Worm (Caenorhabditis elegans) whole organism, late embryonic: Measurements from ENCODE around the gene grl-28.

ENCODE experiments used
- C08G9.2 ChIP-seq: sonication (generic microtip); optimal IDR thresholded peaks from 2 replicates; lab custom pipeline; 2016; ENCODE audit warnings: mild to moderate bottlenecking, missing genetic modification characterization, moderate library complexity, missing compliant biosample characterization
- C38D4.7 ChIP-seq: fragments of 200-800 bp; sonication (Bioruptor generic); optimal IDR thresholded peaks from 2 replicates; lab custom pipeline; 2018; ENCODE audit warnings: mild to moderate bottlenecking, missing genetic modification characterization, moderate library complexity, missing compliant biosample characterization
- T23F11.4 ChIP-seq: fragments of 200-800 bp; sonication (Bioruptor generic); optimal IDR thresholded peaks from 2 replicates; lab custom pipeline; 2018; ENCODE audit warnings: mild to moderate bottlenecking, missing genetic modification characterization, missing compliant biosample characterization
- ahr-1 ChIP-seq: sonication (generic microtip); optimal IDR thresholded peaks from 2 replicates; lab custom pipeline; 2016; ENCODE audit warnings: missing genetic modification characterization, missing compliant biosample characterization
- ama-1 ChIP-seq: fragments of 150-350 bp; optimal IDR thresholded peaks from 2 replicates; lab custom pipeline; 2014
- ceh-14 ChIP-seq: sonication (generic microtip); optimal IDR thresholded peaks from 2 replicates; lab custom pipeline; 2016; ENCODE audit warnings: missing genotype, missing genetic modification characterization, missing compliant biosample characterization
- ceh-18 ChIP-seq: sonication (generic microtip); optimal IDR thresholded peaks from 2 replicates; lab custom pipeline; 2016; ENCODE audit warnings: missing genetic modification characterization, missing compliant biosample characterization
- ceh-24 ChIP-seq: sonication (generic microtip); optimal IDR thresholded peaks from 2 replicates; lab custom pipeline; 2016; ENCODE audit warnings: mild to moderate bottlenecking, missing genetic modification characterization, missing compliant biosample characterization
- ceh-45 ChIP-seq: fragments of 200-800 bp; sonication (Bioruptor generic); IDR thresholded peaks from 2 replicates; pipeline ENCODE4 v1.3.6; 2022; ENCODE audit warnings: missing genetic modification reagents, missing genetic modification characterization, missing compliant biosample characterization
- ceh-6 ChIP-seq: fragments of 200-800 bp; sonication (Bioruptor generic); optimal IDR thresholded peaks from 2 replicates; lab custom pipeline; 2018; ENCODE audit warnings: mild to moderate bottlenecking, missing genetic modification characterization, missing compliant biosample characterization
- che-1 ChIP-seq: sonication (generic microtip); optimal IDR thresholded peaks from 2 replicates; lab custom pipeline; 2016; ENCODE audit warnings: mild to moderate bottlenecking, missing genetic modification characterization, missing compliant biosample characterization
- dmd-4 ChIP-seq: sonication (generic microtip); optimal IDR thresholded peaks from 2 replicates; lab custom pipeline; 2016; ENCODE audit warnings: borderline replicate concordance, missing genetic modification characterization, missing compliant biosample characterization
- dve-1 ChIP-seq: sonication (generic microtip); optimal IDR thresholded peaks from 2 replicates; lab custom pipeline; 2017; ENCODE audit warnings: antibody characterized with exemption, mild to moderate bottlenecking, missing genetic modification characterization, missing compliant biosample characterization
- elt-4 ChIP-seq: sonication (generic microtip); optimal IDR thresholded peaks from 2 replicates; lab custom pipeline; 2016; ENCODE audit warnings: missing genetic modification characterization, missing compliant biosample characterization
- fax-1 ChIP-seq: sonication (generic microtip); optimal IDR thresholded peaks from 2 replicates; lab custom pipeline; 2016; ENCODE audit warnings: missing genotype, missing genetic modification characterization, missing compliant biosample characterization
- fkh-10 ChIP-seq: fragments of 150-350 bp; optimal IDR thresholded peaks from 2 replicates; lab custom pipeline; 2014; ENCODE audit warnings: missing biosample characterization, missing genetic modification reagents, missing genetic modification characterization
- fkh-6 ChIP-seq: sonication (generic microtip); optimal IDR thresholded peaks from 2 replicates; lab custom pipeline; 2016; ENCODE audit warnings: missing genetic modification characterization, missing compliant biosample characterization
- gmeb-2 ChIP-seq: sonication (generic microtip); optimal IDR thresholded peaks from 2 replicates; lab custom pipeline; 2016; ENCODE audit warnings: missing genetic modification characterization, inconsistent platforms, missing compliant biosample characterization
- hlh-15 ChIP-seq: sonication (generic microtip); optimal IDR thresholded peaks from 2 replicates; lab custom pipeline; 2016; ENCODE audit warnings: missing genetic modification characterization, missing compliant biosample characterization
- hlh-6 ChIP-seq: sonication (generic microtip); optimal IDR thresholded peaks from 2 replicates; lab custom pipeline; 2016; ENCODE audit warnings: missing genotype, missing genetic modification characterization, missing compliant biosample characterization
- lim-6 ChIP-seq: sonication (generic microtip); optimal IDR thresholded peaks from 2 replicates; lab custom pipeline; 2016; ENCODE audit warnings: missing genetic modification characterization, missing compliant biosample characterization
- lin-11 ChIP-seq: fragments of 200-800 bp; sonication (Bioruptor generic); optimal IDR thresholded peaks from 2 replicates; lab custom pipeline; 2018; ENCODE audit warnings: mild to moderate bottlenecking, missing genetic modification characterization, missing compliant biosample characterization
- madf-2 ChIP-seq: sonication (generic microtip); optimal IDR thresholded peaks from 2 replicates; lab custom pipeline; 2017; ENCODE audit warnings: missing genetic modification characterization, missing compliant biosample characterization
- nfya-1 ChIP-seq: sonication (generic microtip); optimal IDR thresholded peaks from 2 replicates; lab custom pipeline; 2017; ENCODE audit warnings: missing genetic modification characterization, mild to moderate bottlenecking, missing compliant biosample characterization, antibody characterized with exemption, moderate library complexity
- nhr-11 ChIP-seq: fragments of 150-350 bp; optimal IDR thresholded peaks from 2 replicates; lab custom pipeline; 2014; ENCODE audit warnings: missing biosample characterization, missing genetic modification characterization
- npax-4 ChIP-seq: sonication (generic microtip); optimal IDR thresholded peaks from 2 replicates; lab custom pipeline; 2016; ENCODE audit warnings: missing genetic modification characterization, missing compliant biosample characterization
- pag-3 ChIP-seq: sonication (generic microtip); optimal IDR thresholded peaks from 2 replicates; lab custom pipeline; 2016; ENCODE audit warnings: missing compliant biosample characterization, missing genetic modification characterization, borderline replicate concordance
- pat-9 ChIP-seq: fragments of 200-800 bp; sonication (Bioruptor generic); optimal IDR thresholded peaks from 2 replicates; lab custom pipeline; 2018; ENCODE audit warnings: mild to moderate bottlenecking, missing genetic modification characterization, moderate library complexity, missing compliant biosample characterization
- pha-2 ChIP-seq: sonication (generic microtip); optimal IDR thresholded peaks from 2 replicates; lab custom pipeline; 2017; ENCODE audit warnings: mild to moderate bottlenecking, missing genetic modification characterization, missing compliant biosample characterization
- pha-4 ChIP-seq: fragments of 150-350 bp; optimal IDR thresholded peaks from 2 replicates; lab custom pipeline; 2018; ENCODE audit warnings: missing biosample characterization, missing genetic modification reagents, missing genetic modification characterization
- pqm-1 ChIP-seq: sonication (generic microtip); optimal IDR thresholded peaks from 2 replicates; lab custom pipeline; 2016; ENCODE audit warnings: missing genetic modification characterization, missing compliant biosample characterization
- pros-1 ChIP-seq: fragments of 150-350 bp; optimal IDR thresholded peaks from 2 replicates; lab custom pipeline; 2014; ENCODE audit warnings: missing biosample characterization, missing genetic modification reagents, missing genetic modification characterization
- sdc-2 ChIP-seq: sonication (generic microtip); optimal IDR thresholded peaks from 2 replicates; lab custom pipeline; 2016; ENCODE audit warnings: missing genotype, missing genetic modification characterization, missing compliant biosample characterization
- sox-2 ChIP-seq: fragments of 200-800 bp; sonication (Bioruptor generic); IDR thresholded peaks from 2 replicates; pipeline ENCODE4 v1.3.6; 2022; ENCODE audit warnings: missing genetic modification reagents, missing genetic modification characterization, missing compliant biosample characterization
- sox-4 ChIP-seq: sonication (generic microtip); optimal IDR thresholded peaks from 2 replicates; lab custom pipeline; 2017; ENCODE audit warnings: mild to moderate bottlenecking, missing genetic modification characterization, inconsistent platforms, missing compliant biosample characterization
- syd-9 ChIP-seq: sonication (generic microtip); optimal IDR thresholded peaks from 2 replicates; lab custom pipeline; 2016; ENCODE audit warnings: mild to moderate bottlenecking, missing genetic modification characterization, moderate library complexity, missing compliant biosample characterization
- tbx-2 ChIP-seq: sonication (generic microtip); optimal IDR thresholded peaks from 2 replicates; lab custom pipeline; 2016; ENCODE audit warnings: missing genetic modification characterization, missing compliant biosample characterization
- tbx-7 ChIP-seq: sonication (generic microtip); optimal IDR thresholded peaks from 2 replicates; lab custom pipeline; 2016; ENCODE audit warnings: missing genotype, missing genetic modification characterization, missing compliant biosample characterization
- ttx-3 ChIP-seq: sonication (generic microtip); optimal IDR thresholded peaks from 2 replicates; lab custom pipeline; 2016; ENCODE audit warnings: missing genetic modification reagents, missing genetic modification characterization, missing compliant biosample characterization
- unc-3 ChIP-seq, 2 experiments: fragments of 200-800 bp in 1 of 2; sonication (Bioruptor generic) in 1 of 2; sonication (generic microtip) in 1 of 2; conservative IDR thresholded peaks in 1 of 2; optimal IDR thresholded peaks in 1 of 2; 2 replicates each; pipeline versions ENCODE4 v1.3.6 to Lab custom; 2016 to 2022; ENCODE audit warnings: missing compliant biosample characterization in 2 of 2, missing genetic modification characterization in 2 of 2, missing genetic modification reagents in 1 of 2
- unc-42 ChIP-seq: sonication (generic microtip); optimal IDR thresholded peaks from 2 replicates; lab custom pipeline; 2016; ENCODE audit warnings: missing genotype, missing genetic modification characterization, missing compliant biosample characterization
- unc-55 ChIP-seq: sonication (generic microtip); optimal IDR thresholded peaks from 2 replicates; lab custom pipeline; 2017; ENCODE audit warnings: missing biosample characterization, missing genetic modification reagents, missing genetic modification characterization
- unc-86 ChIP-seq: sonication (generic microtip); optimal IDR thresholded peaks from 2 replicates; lab custom pipeline; 2016; ENCODE audit warnings: missing genetic modification characterization, missing compliant biosample characterization
- zip-5 ChIP-seq: sonication (generic microtip); optimal IDR thresholded peaks from 2 replicates; lab custom pipeline; 2016; ENCODE audit warnings: missing genetic modification characterization, missing compliant biosample characterization

Gene grl-28

ce11 chrV:3548798-3549197, 2.9 kb downstream of the grl-28 start, which contains the start of gene srw-130:
Gene srw-130, minus strand, starts transcription at chrV:3548898.
- TF ChIP-seq C38D4.7 (GFP tag; lab: Kevin White, UChicago) (no peak), tbx-2 (tag; lab: Kevin White, UChicago) (no peak), ceh-24 (no peak), npax-4 (tag; lab: Kevin White, UChicago) (no peak), lim-6 (no peak), madf-2 (tag; lab: Kevin White, UChicago) (no peak), dve-1 (tag; lab: Kevin White, UChicago) (no peak), pha-4 (no peak), pros-1 (tag; lab: Kevin White, UChicago) (no peak), ahr-1 (tag; lab: Kevin White, UChicago) (no peak), unc-42 (tag; lab: Kevin White, UChicago) (no peak), C08G9.2 (tag; lab: Kevin White, UChicago) (no peak), hlh-6 (no peak), T23F11.4 (GFP tag; lab: Kevin White, UChicago) (no peak), fkh-10 (GFP tag; lab: Kevin White, UChicago) (no peak), tbx-7 (tag; lab: Kevin White, UChicago) (no peak), pat-9 (tag; lab: Kevin White, UChicago) (no peak)

- TF ChIP-seq ahr-1 (tag; lab: Kevin White, UChicago) = no peak
- TF ChIP-seq syd-9 = no peak
- no peak for TF ChIP-seq pha-2
- no peak for TF ChIP-seq fax-1
- no peak for TF ChIP-seq lim-6
- no peak for TF ChIP-seq hlh-6
- no peak for TF ChIP-seq fkh-6 (tag; lab: Kevin White, UChicago)
- TF ChIP-seq, all 69 proteins: peak for 0
Observed at ce11 chrV:3546517-3546916, 5.1 kb downstream of the grl-28 start, which contains the start of gene srbc-68. Gene srbc-68, minus strand, starts transcription at chrV:3546617.

ce11 chrV:3543344-3543743, 8.3 kb downstream of the grl-28 start, which contains the start of gene nhr-222:
Gene nhr-222, minus strand, starts transcription at chrV:3543444.
- TF ChIP-seq ceh-14 (tag; lab: Kevin White, UChicago) (no peak), ama-1 (lab: Kevin White, UChicago) (no peak), elt-4 (no peak), pqm-1 (tag; lab: Kevin White, UChicago) (no peak), ceh-45 (GFP tag; lab: Robert Waterston, UW) (no peak), npax-4 (tag; lab: Kevin White, UChicago) (no peak), dmd-4 (tag; lab: Kevin White, UChicago) (no peak), gmeb-2 (no peak), che-1 (tag; lab: Kevin White, UChicago) (no peak), ttx-3 (tag; lab: Kevin White, UChicago) (no peak)

- TF ChIP-seq hlh-15 (tag; lab: Kevin White, UChicago) (no peak), che-1 (tag; lab: Kevin White, UChicago) (no peak)
Observed at ce11 chrV:3541117-3541516, 10.5 kb downstream of the grl-28 start, which contains the start of gene srbc-67. Gene srbc-67, minus strand, starts transcription at chrV:3541217.

ce11 chrV:3538307-3538706, 13.4 kb downstream of the grl-28 start, which contains the start of gene nhr-93:
Gene nhr-93, minus strand, starts transcription at chrV:3538407.
- no peak for TF ChIP-seq unc-55 (GFP tag; lab: Kevin White, UChicago)
- no peak for TF ChIP-seq T23F11.4 (GFP tag; lab: Kevin White, UChicago)
- no peak for TF ChIP-seq sox-4 (tag; lab: Kevin White, UChicago)
- TF ChIP-seq zip-5 (tag; lab: Kevin White, UChicago) = no peak
- TF ChIP-seq nhr-11 (tag; lab: Kevin White, UChicago) = no peak
- no peak for TF ChIP-seq hlh-6
- TF ChIP-seq ama-1 (lab: Kevin White, UChicago) = no peak
- no peak for TF ChIP-seq nfya-1 (tag; lab: Kevin White, UChicago)
- TF ChIP-seq ceh-45 (GFP tag; lab: Robert Waterston, UW) = no peak
- TF ChIP-seq madf-2 (tag; lab: Kevin White, UChicago) = no peak
- TF ChIP-seq unc-3 (GFP tag; conservative IDR thresholded peaks at IDR 0.05; lab: Robert Waterston, UW) = no peak
- no peak for TF ChIP-seq unc-3 (tag; optimal IDR thresholded peaks at IDR 0.05; lab: Kevin White, UChicago)
- no peak for TF ChIP-seq sdc-2 (tag; lab: Kevin White, UChicago)
- no peak for TF ChIP-seq pag-3 (tag; lab: Kevin White, UChicago)
- no peak for TF ChIP-seq lin-11
- TF ChIP-seq hlh-15 (tag; lab: Kevin White, UChicago) = no peak
- TF ChIP-seq sox-2 (GFP tag; lab: Robert Waterston, UW) = no peak
- no peak for TF ChIP-seq unc-86 (tag; lab: Kevin White, UChicago)
- no peak for TF ChIP-seq fkh-6 (tag; lab: Kevin White, UChicago)
- TF ChIP-seq ceh-6 = no peak
- TF ChIP-seq ceh-18 (tag; lab: Kevin White, UChicago) = no peak
- TF ChIP-seq, all 69 proteins: peak for 0
